Fruit fly (Drosophila melanogaster) whole organism, wandering third instar larva: Measurements from ENCODE around the gene CG13044.

Experiments used
- Abd-B ChIP-seq: fragments of >200 bp; optimal IDR thresholded peaks from 2 replicates; lab custom pipeline; 2017; ENCODE audit warnings: missing biosample characterization, missing genetic modification characterization
- CG9705 ChIP-seq: fragments of 200-800 bp; sonication (Bioruptor generic); optimal IDR thresholded peaks from 2 replicates; lab custom pipeline; 2018; ENCODE audit warnings: missing biosample characterization, mild to moderate bottlenecking, missing genetic modification characterization
- CrebA ChIP-seq: fragments of 200-800 bp; sonication (Bioruptor generic); optimal IDR thresholded peaks from 2 replicates; lab custom pipeline; 2016; ENCODE audit warnings: missing biosample characterization, mild to moderate bottlenecking, missing genetic modification characterization, borderline replicate concordance
- Dif ChIP-seq: fragments of 200-275, 200-300 bp; sonication (Bioruptor generic); optimal IDR thresholded peaks from 2 replicates; lab custom pipeline; 2018; ENCODE audit warnings: missing biosample characterization, missing genetic modification characterization; ENCODE audit not compliant: partially characterized antibody
- GATAd ChIP-seq: sonication (Bioruptor generic); optimal IDR thresholded peaks from 2 replicates; lab custom pipeline; 2016; ENCODE audit warnings: missing biosample characterization, missing genetic modification characterization
- HLH106 ChIP-seq: fragments of 200-800 bp; optimal IDR thresholded peaks from 3 replicates; lab custom pipeline; 2019; ENCODE audit warnings: missing biosample characterization, mild to moderate bottlenecking, missing genetic modification characterization, moderate library complexity
- Hnf4 ChIP-seq: fragments of 200-800 bp; sonication (Bioruptor generic); optimal IDR thresholded peaks from 2 replicates; lab custom pipeline; 2016; ENCODE audit warnings: missing biosample characterization, mild to moderate bottlenecking, missing genetic modification characterization
- Hr78 ChIP-seq: fragments of >200 bp; optimal IDR thresholded peaks from 2 replicates; lab custom pipeline; 2017; ENCODE audit warnings: missing biosample characterization, missing genetic modification characterization
- Hr83 ChIP-seq: fragments of 200-300 bp; sonication (Bioruptor generic); optimal IDR thresholded peaks from 2 replicates; lab custom pipeline; 2016; ENCODE audit warnings: missing biosample characterization, mild to moderate bottlenecking, missing genetic modification characterization, moderate library complexity; ENCODE audit not compliant: poor library complexity, severe bottlenecking
- Jra ChIP-seq: sonication (Bioruptor generic); optimal IDR thresholded peaks from 2 replicates; lab custom pipeline; 2016; ENCODE audit warnings: missing biosample characterization, missing genetic modification characterization
- Mio ChIP-seq: sonication (Bioruptor generic); optimal IDR thresholded peaks from 2 replicates; lab custom pipeline; 2016; ENCODE audit warnings: missing biosample characterization, missing genetic modification characterization
- Myc ChIP-seq: fragments of >200 bp; optimal IDR thresholded peaks from 2 replicates; lab custom pipeline; 2017
- N ChIP-seq: fragments of >200 bp; optimal IDR thresholded peaks from 2 replicates; lab custom pipeline; 2018; ENCODE audit warnings: missing biosample characterization, missing external identifiers, missing genetic modification characterization
- OdsH ChIP-seq: fragments of 200-800 bp; sonication (Bioruptor generic); optimal IDR thresholded peaks from 2 replicates; lab custom pipeline; 2016; ENCODE audit warnings: missing biosample characterization, mild to moderate bottlenecking, missing genetic modification characterization
- Rel ChIP-seq, 2 experiments: fragments of 200-800 bp; sonication (Bioruptor generic) in 1 of 2; optimal IDR thresholded peaks; 2 replicates in 1 of 2; 3 replicates in 1 of 2; lab custom pipeline; 2016 to 2019; ENCODE audit warnings: mild to moderate bottlenecking in 2 of 2, missing biosample characterization in 2 of 2, missing genetic modification characterization in 2 of 2, moderate library complexity in 1 of 2
- Sp1 ChIP-seq: fragments of 200-800 bp; sonication (Bioruptor generic); optimal IDR thresholded peaks from 3 replicates; lab custom pipeline; 2019; ENCODE audit warnings: missing biosample characterization, mild to moderate bottlenecking, missing genetic modification characterization, moderate library complexity
- Vsx2 ChIP-seq: fragments of 200-300, 225-300 bp; sonication (Bioruptor generic); optimal IDR thresholded peaks from 2 replicates; lab custom pipeline; 2018; ENCODE audit warnings: missing biosample characterization, missing genetic modification characterization; ENCODE audit not compliant: partially characterized antibody
- br ChIP-seq: fragments of 200-800 bp; sonication (Bioruptor generic); optimal IDR thresholded peaks from 2 replicates; lab custom pipeline; 2016; ENCODE audit warnings: missing biosample characterization, missing genetic modification characterization
- brk ChIP-seq: fragments of 200-800 bp; sonication (Bioruptor generic); optimal IDR thresholded peaks from 2 replicates; lab custom pipeline; 2016; ENCODE audit warnings: missing biosample characterization, mild to moderate bottlenecking, missing genetic modification characterization
- dmrt93B ChIP-seq: fragments of 200-800 bp; sonication (Bioruptor generic); optimal IDR thresholded peaks from 2 replicates; lab custom pipeline; 2018; ENCODE audit warnings: missing biosample characterization, mild to moderate bottlenecking, missing genetic modification characterization
- foxo ChIP-seq, 2 experiments: fragments of 200-800 bp; sonication (Bioruptor generic); optimal IDR thresholded peaks; 2 replicates in 1 of 2; 3 replicates in 1 of 2; lab custom pipeline; 2016 to 2017; ENCODE audit warnings: missing biosample characterization in 2 of 2, missing genetic modification characterization in 2 of 2
- fru ChIP-seq: fragments of 200-800 bp; sonication (Bioruptor generic); optimal IDR thresholded peaks from 3 replicates; lab custom pipeline; 2016; ENCODE audit warnings: missing biosample characterization, mild to moderate bottlenecking, missing genetic modification characterization
- jim ChIP-seq: fragments of 175-275, 200-325 bp; sonication (Bioruptor generic); optimal IDR thresholded peaks from 2 replicates; lab custom pipeline; 2016; ENCODE audit warnings: missing biosample characterization, mild to moderate bottlenecking, missing genetic modification characterization
- lola ChIP-seq: fragments of >200 bp; optimal IDR thresholded peaks from 2 replicates; lab custom pipeline; 2017; ENCODE audit warnings: missing biosample characterization, missing genetic modification characterization
- pan ChIP-seq: fragments of >200 bp; optimal IDR thresholded peaks from 2 replicates; lab custom pipeline; 2017
- psq ChIP-seq: fragments of 200-800 bp; sonication (Bioruptor generic); optimal IDR thresholded peaks from 3 replicates; lab custom pipeline; 2017; ENCODE audit warnings: missing biosample characterization, mild to moderate bottlenecking, missing genetic modification characterization, moderate library complexity
- sage ChIP-seq: fragments of 200-800 bp; sonication (Bioruptor generic); optimal IDR thresholded peaks from 2 replicates; lab custom pipeline; 2016; ENCODE audit warnings: missing biosample characterization, mild to moderate bottlenecking, missing genetic modification characterization
- sv ChIP-seq: fragments of 200-800 bp; sonication (Bioruptor generic); optimal IDR thresholded peaks from 3 replicates; lab custom pipeline; 2016; ENCODE audit warnings: missing biosample characterization, missing genetic modification characterization
- tai ChIP-seq: sonication (Bioruptor generic); optimal IDR thresholded peaks from 2 replicates; lab custom pipeline; 2016; ENCODE audit warnings: missing biosample characterization, missing genetic modification characterization
- usp ChIP-seq: fragments of >200 bp; optimal IDR thresholded peaks from 2 replicates; lab custom pipeline; 2017; ENCODE audit warnings: missing biosample characterization, missing genetic modification characterization
- woc ChIP-seq: sonication (Bioruptor generic); optimal IDR thresholded peaks from 2 replicates; lab custom pipeline; 2016; ENCODE audit warnings: missing biosample characterization, mild to moderate bottlenecking, missing genetic modification characterization

Gene CG13044

dm6 chr3L:16339873-16340272, 36.9 kb upstream of the CG13044 start:
- TF ChIP-seq woc (GFP tag; lab: Kevin White, UChicago) (no peak), Abd-B (GFP tag; lab: Kevin White, UChicago) (no peak), Mio (GFP tag; lab: Kevin White, UChicago) (no peak), tai (no peak), GATAd (GFP tag; lab: Kevin White, UChicago) (no peak), Vsx2 (GFP tag; lab: Kevin White, UChicago) (no peak), Hnf4 (GFP tag; lab: Kevin White, UChicago) (no peak), br (GFP tag; lab: Kevin White, UChicago) (no peak), Jra (GFP tag; lab: Kevin White, UChicago) (no peak), OdsH (GFP tag; lab: Kevin White, UChicago) (no peak), Hr83 (GFP tag; lab: Kevin White, UChicago) (no peak), Hr78 (no peak), foxo (GFP tag; optimal IDR thresholded peaks at IDR 0.05; lab: Kevin White, UChicago) (no peak)
- TF ChIP-seq, all 38 proteins: peak for 0

- TF ChIP-seq CrebA (GFP tag; lab: Kevin White, UChicago) (no peak), Hr83 (GFP tag; lab: Kevin White, UChicago) (no peak), sv (GFP tag; lab: Kevin White, UChicago) (no peak), woc (GFP tag; lab: Kevin White, UChicago) (no peak), br (GFP tag; lab: Kevin White, UChicago) (no peak), GATAd (GFP tag; lab: Kevin White, UChicago) (no peak), usp (GFP tag; lab: Kevin White, UChicago) (no peak), brk (GFP tag; lab: Kevin White, UChicago) (no peak), psq (GFP tag; lab: Kevin White, UChicago) (no peak), jim (GFP tag; lab: Kevin White, UChicago) (no peak), Hnf4 (GFP tag; lab: Kevin White, UChicago) (no peak), HLH106 (tag; lab: Kevin White, UChicago) (no peak), pan (lab: Kevin White, UChicago) (no peak), Jra (GFP tag; lab: Kevin White, UChicago) (no peak), Mio (GFP tag; lab: Kevin White, UChicago) (no peak), Vsx2 (GFP tag; lab: Kevin White, UChicago) (no peak), tai (no peak), Sp1 (GFP tag; lab: Kevin White, UChicago) (no peak), Dif (no peak), Myc (no peak)
Observed at dm6 chr3L:16339463-16339862, 36.5 kb upstream of the CG13044 start.

- TF ChIP-seq jim (GFP tag; lab: Kevin White, UChicago) (no peak), HLH106 (tag; lab: Kevin White, UChicago) (no peak), Mio (GFP tag; lab: Kevin White, UChicago) (no peak), N (GFP tag; lab: Kevin White, UChicago) (no peak), tai (no peak), OdsH (GFP tag; lab: Kevin White, UChicago) (no peak), foxo (GFP tag; optimal IDR thresholded peaks at IDR 0.05; lab: Kevin White, UChicago) (no peak), lola (no peak), Rel (GFP tag; optimal IDR thresholded peaks at IDR 0.05; lab: Kevin White, UChicago) (no peak), Rel (tag; optimal IDR thresholded peaks at IDR 0.05; lab: Kevin White, UChicago) (no peak), sage (GFP tag; lab: Kevin White, UChicago) (no peak), brk (GFP tag; lab: Kevin White, UChicago) (no peak), GATAd (GFP tag; lab: Kevin White, UChicago) (no peak)
Observed at dm6 chr3L:16338703-16339102, 35.7 kb upstream of the CG13044 start, which contains the start of gene CG4998. Gene CG4998 (plus strand): TSS chr3L:16339003.

dm6 chr3L:16337739-16338138, 34.8 kb upstream of the CG13044 start:
- TF ChIP-seq woc (GFP tag; lab: Kevin White, UChicago) (no peak), pan (lab: Kevin White, UChicago) (no peak), dmrt93B (no peak), CrebA (GFP tag; lab: Kevin White, UChicago) (no peak), usp (GFP tag; lab: Kevin White, UChicago) (no peak), tai (no peak), sage (GFP tag; lab: Kevin White, UChicago) (no peak), Abd-B (GFP tag; lab: Kevin White, UChicago) (no peak), Hnf4 (GFP tag; lab: Kevin White, UChicago) (no peak), CG9705 (GFP tag; lab: Kevin White, UChicago) (no peak), N (GFP tag; lab: Kevin White, UChicago) (no peak), Hr78 (no peak), br (GFP tag; lab: Kevin White, UChicago) (no peak), OdsH (GFP tag; lab: Kevin White, UChicago) (no peak), Hr83 (GFP tag; lab: Kevin White, UChicago) (no peak), HLH106 (tag; lab: Kevin White, UChicago) (no peak), fru (GFP tag; lab: Kevin White, UChicago) (no peak), lola (no peak), jim (GFP tag; lab: Kevin White, UChicago) (no peak)
